Worm (Caenorhabditis elegans) whole organism, midembryonic: ENCODE data around the gene prkl-1.

Experiments used
- flt-1 ChIP-seq: fragments of 200-800 bp; sonication (Bioruptor generic); IDR thresholded peaks from 2 replicates; pipeline ENCODE4 v1.3.6; 2022; ENCODE audit warnings: missing genetic modification characterization, missing compliant biosample characterization
- klf-2 ChIP-seq: fragments of 200-800 bp; sonication (Bioruptor generic); conservative IDR thresholded peaks from 2 replicates; pipeline ENCODE4 v1.3.6; 2022; ENCODE audit warnings: missing genetic modification reagents, missing genetic modification characterization, missing compliant biosample characterization
- med-1 ChIP-seq: sonication (generic microtip); optimal IDR thresholded peaks from 2 replicates; lab custom pipeline; 2017; ENCODE audit warnings: missing genetic modification characterization, mild to moderate bottlenecking, missing compliant biosample characterization, antibody characterized with exemption, missing genetic modification reagents; ENCODE audit not compliant: insufficient read depth
- ref-1 ChIP-seq: fragments of 200-800 bp; sonication (Bioruptor generic); conservative IDR thresholded peaks from 2 replicates; pipeline ENCODE4 v1.3.6; 2022; ENCODE audit warnings: missing genetic modification reagents, missing genetic modification characterization, missing compliant biosample characterization
- tab-1 ChIP-seq: fragments of 200-800 bp; sonication (Bioruptor generic); IDR thresholded peaks from 2 replicates; pipeline ENCODE4 v1.3.6; 2022; ENCODE audit warnings: missing genetic modification characterization, missing compliant biosample characterization
- ztf-23 ChIP-seq: fragments of 200-800 bp; sonication (Bioruptor generic); IDR thresholded peaks from 2 replicates; pipeline ENCODE4 v1.3.6; 2022; ENCODE audit warnings: missing genetic modification reagents, missing genetic modification characterization, missing compliant biosample characterization
- ztf-29 ChIP-seq: fragments of 200-800 bp; sonication (Bioruptor generic); IDR thresholded peaks from 2 replicates; pipeline ENCODE4 v1.3.6; 2022; ENCODE audit warnings: missing genetic modification reagents, missing genetic modification characterization, missing compliant biosample characterization

DNA sequence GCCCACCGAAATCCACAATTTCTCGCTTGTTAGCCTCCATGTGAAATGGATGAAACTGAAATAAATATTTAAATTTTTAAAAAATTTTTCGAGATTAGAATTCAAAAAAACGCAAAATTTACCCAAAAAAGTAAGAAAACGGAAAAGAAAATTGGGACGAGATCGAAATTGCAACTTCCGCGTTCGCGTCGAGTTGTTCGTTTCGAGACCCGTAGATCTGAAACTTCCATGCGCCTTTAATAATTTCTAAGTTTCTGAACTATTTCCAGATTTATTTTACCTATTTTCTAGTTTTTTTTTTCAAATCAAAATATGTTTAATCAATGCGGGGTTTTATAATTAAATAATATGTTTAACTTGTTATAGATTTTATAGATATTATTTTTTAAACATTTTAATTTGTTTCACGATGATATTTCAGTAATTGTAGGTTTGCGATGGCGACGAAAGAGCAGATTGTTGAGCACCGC lies 9.6 kb downstream of the prkl-1 start, which contains the start of the genes pgl-1 and him-3:
- TF ChIP-seq tab-1: no peak
- TF ChIP-seq ztf-23: no peak
- no peak for TF ChIP-seq flt-1
- no peak for TF ChIP-seq med-1 (GFP tag; lab: Kevin White, UChicago)
- TF ChIP-seq ztf-29 (GFP tag; lab: Robert Waterston, UW): no peak
- no peak for TF ChIP-seq ref-1 (GFP tag; lab: Robert Waterston, UW)
- TF ChIP-seq klf-2 (GFP tag; lab: Robert Waterston, UW): no peak
